Worm (Caenorhabditis elegans): Measurements from ENCODE around the gene gpn-1.

ce11 chrX:15721346-15721745, 39.9 kb downstream of the gpn-1 start, which contains the start of gene ZK662.5:
- TF ChIP-seq lin-15B (tag; optimal IDR thresholded peaks at IDR 0.05) (no peak), zag-1 (tag; optimal IDR thresholded peaks at IDR 0.05) (no peak), fos-1 (tag; optimal IDR thresholded peaks at IDR 0.05) (no peak)

Data from whole organism, L4 larva.